Worm (Caenorhabditis elegans): ENCODE data around the gene srx-134.

- no peak for TF ChIP-seq ref-1 (GFP tag; conservative IDR thresholded peaks at IDR 0.05)
- TF ChIP-seq ztf-29 (GFP tag; IDR thresholded peaks at IDR 0.05), result no peak
- TF ChIP-seq klf-2 (GFP tag; conservative IDR thresholded peaks at IDR 0.05), result no peak
- TF ChIP-seq flt-1 (GFP tag; IDR thresholded peaks at IDR 0.05), result no peak
Observed at ce11 chrV:13837173-13837572, 19.1 kb downstream of the srx-134 start, which contains the start of gene srx-128.

All from whole organism, midembryonic.